Worm (Caenorhabditis elegans) whole organism, early embryonic: ENCODE results near the gene pck-1.

Experiments
- ama-1 ChIP-seq: fragments of 150-350 bp; optimal IDR thresholded peaks from 2 replicates; lab custom pipeline; 2014
- ceh-13 ChIP-seq: fragments of 200-800 bp; sonication (Bioruptor generic); optimal IDR thresholded peaks from 2 replicates; lab custom pipeline; 2018; ENCODE audit warnings: mild to moderate bottlenecking, missing genetic modification characterization, missing compliant biosample characterization

ce11 chrIII:39516-39915 lies 26.5 kb downstream of the pck-1 start:
- TF ChIP-seq ceh-13 (GFP tag; lab: Kevin White, UChicago) (no peak), ama-1 (lab: Kevin White, UChicago) (no peak)
